Worm (Caenorhabditis elegans): Measurements from ENCODE around the gene H35N09.1.
"Not testable (repeated sequence)": the region's sequence is repeated elsewhere in the genome, so short reads cannot be mapped to it uniquely, and the experiment has no call there.

DNA sequence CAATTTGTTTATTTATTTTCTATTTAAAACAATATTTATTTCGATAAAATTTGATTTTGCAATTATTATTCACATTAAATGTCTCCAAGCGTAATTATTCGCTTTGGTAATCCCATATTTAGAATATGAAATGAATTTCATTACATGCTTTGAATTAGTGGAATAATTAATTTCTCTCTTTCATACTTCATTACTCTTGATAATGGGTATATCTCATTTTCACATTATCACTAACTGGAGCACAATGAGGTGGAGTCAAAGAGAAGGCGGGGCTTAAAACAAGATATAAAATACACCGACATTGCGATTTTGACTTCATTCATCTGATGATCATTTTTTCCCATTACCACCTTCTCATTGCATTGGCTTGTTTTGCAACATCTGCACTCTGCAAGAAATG lies 5.5 kb downstream of the H35N09.1 start, which contains the start of gene K01A12.4:
- not testable (repeated sequence) for TF ChIP-seq sox-4 (tag; optimal IDR thresholded peaks at IDR 0.05); fkh-10 (GFP tag; optimal IDR thresholded peaks at IDR 0.05); che-1 (tag; optimal IDR thresholded peaks at IDR 0.05); nfya-1 (tag; optimal IDR thresholded peaks at IDR 0.05); ceh-24 (tag; optimal IDR thresholded peaks at IDR 0.05); elt-4 (tag; optimal IDR thresholded peaks at IDR 0.05)

Data from whole organism, late embryonic.